Worm (Caenorhabditis elegans) whole organism, young adult: ENCODE results near the gene B0228.8.
A peak's percentile ranks its signal among the peaks of the same experiment; 100 is the strongest.

ENCODE experiments used
- B0035.1 ChIP-seq: sonication (generic microtip); optimal IDR thresholded peaks from 2 replicates; lab custom pipeline; 2016; ENCODE audit warnings: missing genetic modification characterization, mild to moderate bottlenecking, missing compliant biosample characterization, missing genotype, missing genetic modification reagents
- B0336.3 ChIP-seq: fragments of 200-800 bp; sonication (Bioruptor generic); IDR thresholded peaks from 2 replicates; pipeline ENCODE4 v1.3.6; 2022; ENCODE audit warnings: missing genetic modification characterization, missing compliant biosample characterization
- D2030.7 ChIP-seq: fragments of 200-800 bp; sonication (Bioruptor generic); IDR thresholded peaks from 2 replicates; pipeline ENCODE4 v1.3.6; 2022; ENCODE audit warnings: missing genetic modification reagents, missing genetic modification characterization, missing compliant biosample characterization
- F22D6.2 ChIP-seq: sonication (generic microtip); optimal IDR thresholded peaks from 2 replicates; lab custom pipeline; 2016; ENCODE audit warnings: mild to moderate bottlenecking, missing genetic modification characterization, missing compliant biosample characterization
- F57A8.1 ChIP-seq: fragments of 200-800 bp; sonication (Bioruptor generic); optimal IDR thresholded peaks from 2 replicates; lab custom pipeline; 2018; ENCODE audit warnings: mild to moderate bottlenecking, missing genetic modification characterization, moderate library complexity, missing compliant biosample characterization
- F57C9.4 ChIP-seq: sonication (generic microtip); optimal IDR thresholded peaks from 2 replicates; lab custom pipeline; 2017; ENCODE audit warnings: mild to moderate bottlenecking, missing genetic modification characterization, missing compliant biosample characterization
- T07F8.4 ChIP-seq: sonication (generic microtip); optimal IDR thresholded peaks from 2 replicates; lab custom pipeline; 2016; ENCODE audit warnings: mild to moderate bottlenecking, missing genetic modification characterization, moderate library complexity, missing compliant biosample characterization
- T26A5.8 ChIP-seq: sonication (generic microtip); optimal IDR thresholded peaks from 2 replicates; lab custom pipeline; 2016; ENCODE audit warnings: missing genetic modification characterization, missing compliant biosample characterization
- athp-1 ChIP-seq: sonication (generic microtip); optimal IDR thresholded peaks from 2 replicates; lab custom pipeline; 2017; ENCODE audit warnings: mild to moderate bottlenecking, missing genetic modification characterization, missing compliant biosample characterization
- attf-5 ChIP-seq: fragments of 200-800 bp; sonication (Bioruptor generic); optimal IDR thresholded peaks from 2 replicates; lab custom pipeline; 2018; ENCODE audit warnings: mild to moderate bottlenecking, missing genetic modification characterization, missing compliant biosample characterization
- cebp-1 ChIP-seq, 2 experiments: fragments of 200-800 bp in 1 of 2; sonication (Bioruptor generic) in 1 of 2; sonication (generic microtip) in 1 of 2; IDR thresholded peaks in 1 of 2; optimal IDR thresholded peaks in 1 of 2; 2 replicates each; pipeline versions ENCODE4 v1.3.6 to Lab custom; 2017 to 2022; ENCODE audit warnings: missing compliant biosample characterization in 2 of 2, missing genetic modification characterization in 2 of 2, mild to moderate bottlenecking in 1 of 2, missing genetic modification reagents in 1 of 2, moderate library complexity in 1 of 2
- cebp-2 ChIP-seq: fragments of 200-800 bp; sonication (Bioruptor generic); IDR thresholded peaks from 2 replicates; pipeline ENCODE4 v1.3.6; 2022; ENCODE audit warnings: missing genetic modification characterization, missing compliant biosample characterization
- ceh-100 ChIP-seq: fragments of 200-800 bp; sonication (Bioruptor generic); IDR thresholded peaks from 2 replicates; pipeline ENCODE4 v1.3.6; 2022; ENCODE audit warnings: missing genetic modification reagents, missing genetic modification characterization, missing compliant biosample characterization
- ceh-91 ChIP-seq: fragments of 200-800 bp; sonication (Bioruptor generic); IDR thresholded peaks from 2 replicates; pipeline ENCODE4 v1.3.6; 2022; ENCODE audit warnings: missing genetic modification reagents, missing genetic modification characterization, missing compliant biosample characterization
- chd-7 ChIP-seq: sonication (generic microtip); optimal IDR thresholded peaks from 2 replicates; lab custom pipeline; 2016; ENCODE audit warnings: mild to moderate bottlenecking, missing genetic modification characterization, moderate library complexity, missing compliant biosample characterization
- dpff-1 ChIP-seq: sonication (generic microtip); optimal IDR thresholded peaks from 2 replicates; lab custom pipeline; 2017; ENCODE audit warnings: mild to moderate bottlenecking, missing genetic modification characterization, missing compliant biosample characterization
- dpl-1 ChIP-seq: fragments of 150-350 bp; optimal IDR thresholded peaks from 2 replicates; lab custom pipeline; 2014; ENCODE audit warnings: missing biosample characterization, missing genetic modification reagents, missing genetic modification characterization
- egl-18 ChIP-seq: fragments of 200-800 bp; sonication (Bioruptor generic); IDR thresholded peaks from 2 replicates; pipeline ENCODE4 v1.3.6; 2022; ENCODE audit warnings: missing genetic modification reagents, missing genetic modification characterization, missing compliant biosample characterization
- gei-17 ChIP-seq: fragments of 200-800 bp; sonication (Bioruptor generic); optimal IDR thresholded peaks from 2 replicates; lab custom pipeline; 2018; ENCODE audit warnings: mild to moderate bottlenecking, missing genetic modification characterization, missing compliant biosample characterization
- hsf-1 ChIP-seq: fragments of 200-800 bp; sonication (Bioruptor generic); IDR thresholded peaks from 2 replicates; pipeline ENCODE4 v1.3.6; 2022; ENCODE audit warnings: missing genetic modification reagents, missing genetic modification characterization, missing compliant biosample characterization
- lag-1 ChIP-seq: fragments of 200-800 bp; sonication (Bioruptor generic); IDR thresholded peaks from 2 replicates; pipeline ENCODE4 v1.3.6; 2022; ENCODE audit warnings: missing genetic modification reagents, missing genetic modification characterization, missing compliant biosample characterization
- lin-54 ChIP-seq: fragments of 200-800 bp; sonication (Bioruptor generic); optimal IDR thresholded peaks from 2 replicates; lab custom pipeline; 2018; ENCODE audit warnings: mild to moderate bottlenecking, missing genetic modification characterization, missing compliant biosample characterization
- madf-3 ChIP-seq: fragments of 200-800 bp; sonication (Bioruptor generic); IDR thresholded peaks from 2 replicates; pipeline ENCODE4 v1.3.6; 2022; ENCODE audit warnings: missing genetic modification reagents, missing genetic modification characterization, missing compliant biosample characterization
- madf-6 ChIP-seq: fragments of 200-800 bp; sonication (Bioruptor generic); IDR thresholded peaks from 2 replicates; pipeline ENCODE4 v1.3.6; 2022; ENCODE audit warnings: missing genetic modification reagents, missing genetic modification characterization, missing compliant biosample characterization
- mcd-1 ChIP-seq: fragments of 200-800 bp; sonication (Bioruptor generic); IDR thresholded peaks from 2 replicates; pipeline ENCODE4 v1.3.6; 2022; ENCODE audit warnings: missing genetic modification reagents, missing genetic modification characterization, missing compliant biosample characterization
- mel-28 ChIP-seq: sonication (generic microtip); optimal IDR thresholded peaks from 2 replicates; lab custom pipeline; 2016; ENCODE audit warnings: borderline replicate concordance, mild to moderate bottlenecking, missing genetic modification characterization, missing compliant biosample characterization
- mxl-1 ChIP-seq: sonication (generic microtip); optimal IDR thresholded peaks from 2 replicates; lab custom pipeline; 2016; ENCODE audit warnings: missing genetic modification characterization, missing compliant biosample characterization
- nfya-2 ChIP-seq: fragments of 200-800 bp; sonication (Bioruptor generic); IDR thresholded peaks from 2 replicates; pipeline ENCODE4 v1.3.6; 2022; ENCODE audit warnings: missing genetic modification reagents, missing genetic modification characterization, missing compliant biosample characterization
- nhr-80 ChIP-seq: sonication (generic microtip); optimal IDR thresholded peaks from 2 replicates; lab custom pipeline; 2016; ENCODE audit warnings: missing genetic modification characterization, missing compliant biosample characterization
- repo-1 ChIP-seq: sonication (generic microtip); optimal IDR thresholded peaks from 2 replicates; lab custom pipeline; 2017; ENCODE audit warnings: mild to moderate bottlenecking, missing genetic modification characterization, missing compliant biosample characterization
- rpc-1 ChIP-seq, 2 experiments: fragments of 150-350 bp in 1 of 2; sonication (generic microtip) in 1 of 2; optimal IDR thresholded peaks; 2 replicates each; lab custom pipeline; 2014 to 2018; ENCODE audit warnings: missing biosample characterization in 1 of 2, missing genetic modification characterization in 1 of 2, missing genetic modification reagents in 1 of 2, missing genotype in 1 of 2
- tbp1 ChIP-seq: fragments of 200-800 bp; sonication (Bioruptor generic); optimal IDR thresholded peaks from 2 replicates; lab custom pipeline; 2018; ENCODE audit warnings: mild to moderate bottlenecking, missing genetic modification characterization, missing compliant biosample characterization
- tlf-1 ChIP-seq: fragments of 200-800 bp; sonication (Bioruptor generic); optimal IDR thresholded peaks from 2 replicates; lab custom pipeline; 2018; ENCODE audit warnings: mild to moderate bottlenecking, missing genetic modification characterization, missing compliant biosample characterization
- xnd-1 ChIP-seq: sonication (generic microtip); optimal IDR thresholded peaks from 2 replicates; lab custom pipeline; 2016; ENCODE audit warnings: missing genotype, missing genetic modification reagents, missing genetic modification characterization, missing compliant biosample characterization
- ztf-28 ChIP-seq: fragments of 200-800 bp; sonication (Bioruptor generic); IDR thresholded peaks from 2 replicates; pipeline ENCODE4 v1.3.6; 2022; ENCODE audit warnings: missing genetic modification reagents, missing genetic modification characterization, missing compliant biosample characterization
- ztf-6 ChIP-seq: fragments of 200-800 bp; sonication (Bioruptor generic); IDR thresholded peaks from 2 replicates; pipeline ENCODE4 v1.3.6; 2022; ENCODE audit warnings: missing genetic modification reagents, missing genetic modification characterization, missing compliant biosample characterization

The B0228.8 gene

DNA sequence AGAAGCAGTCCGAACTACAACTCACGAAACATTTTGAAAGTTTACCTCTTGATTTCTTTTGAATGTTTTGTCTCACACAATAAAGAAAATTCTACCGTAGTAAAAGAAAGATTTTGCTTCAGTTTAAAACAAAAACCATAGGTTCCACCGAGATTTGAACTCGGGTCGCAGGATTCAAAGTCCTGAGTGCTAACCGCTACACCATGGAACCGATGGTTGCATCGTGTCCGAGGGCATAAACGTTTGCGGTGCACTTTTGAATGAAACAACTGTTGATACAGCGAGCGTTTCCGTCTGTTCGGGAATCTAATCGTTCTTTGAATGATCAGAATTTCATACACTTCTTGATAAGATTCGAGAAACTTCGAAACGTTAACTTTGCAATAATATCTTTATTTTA is 4.5 kb downstream of the B0228.8 start (continued):
- TF ChIP-seq gei-17 (GFP tag; lab: Kevin White, UChicago) (no peak), nhr-80 (tag; lab: Kevin White, UChicago) (peak; percentile 63), mxl-1 (tag; lab: Kevin White, UChicago) (peak; percentile 25), D2030.7 (GFP tag; lab: Robert Waterston, UW) (peak; percentile 46), T26A5.8 (no peak)

DNA sequence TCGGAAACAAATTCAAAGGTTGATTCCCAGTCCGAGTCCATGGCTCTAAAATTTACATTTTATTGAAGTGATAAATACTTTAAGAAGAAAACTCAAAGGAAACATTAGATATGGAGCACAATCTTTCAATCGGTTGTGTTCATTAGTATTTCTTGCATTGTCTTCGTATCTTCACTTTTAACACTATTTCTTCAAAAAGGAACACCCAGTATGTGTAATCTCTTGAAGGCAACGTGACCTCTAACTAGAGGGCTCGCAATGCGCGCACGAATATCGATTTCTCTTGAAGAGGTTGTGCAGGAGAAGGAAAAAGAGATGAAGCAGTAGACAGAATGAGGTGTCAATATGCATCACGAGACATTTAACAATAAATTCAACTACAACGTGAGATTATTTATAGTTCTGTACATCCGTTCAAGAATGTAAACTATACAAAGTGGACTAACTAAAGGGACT is 6.2 kb downstream of the B0228.8 start, which contains the start of the genes B0228.6 and B0228.1:
Gene B0228.6, minus strand, starts transcription at position 51 of the 456 bp plus-strand sequence.
Gene B0228.1, plus strand, starts transcription at position 228 of the 456 bp plus-strand sequence.
- TF ChIP-seq madf-6 (no peak), ceh-100 (GFP tag; lab: Robert Waterston, UW) (no peak), chd-7 (no peak), T07F8.4 (tag; lab: Kevin White, UChicago) (no peak), dpff-1 (tag; lab: Kevin White, UChicago) (no peak), ztf-6 (no peak), hsf-1 (GFP tag; lab: Robert Waterston, UW) (no peak), egl-18 (no peak), cebp-2 (GFP tag; lab: Robert Waterston, UW) (no peak), ceh-91 (GFP tag; lab: Robert Waterston, UW) (no peak), B0035.1 (tag; lab: Kevin White, UChicago) (no peak), cebp-1 (GFP tag; IDR thresholded peaks at IDR 0.05; lab: Robert Waterston, UW) (no peak), cebp-1 (tag; optimal IDR thresholded peaks at IDR 0.05; lab: Kevin White, UChicago) (no peak), B0336.3 (GFP tag; lab: Robert Waterston, UW) (no peak), athp-1 (tag; lab: Kevin White, UChicago) (no peak), attf-5 (GFP tag; lab: Kevin White, UChicago) (no peak), lin-54 (GFP tag; lab: Kevin White, UChicago) (no peak)
- TF ChIP-seq, all 124 proteins: peak for 0

DNA sequence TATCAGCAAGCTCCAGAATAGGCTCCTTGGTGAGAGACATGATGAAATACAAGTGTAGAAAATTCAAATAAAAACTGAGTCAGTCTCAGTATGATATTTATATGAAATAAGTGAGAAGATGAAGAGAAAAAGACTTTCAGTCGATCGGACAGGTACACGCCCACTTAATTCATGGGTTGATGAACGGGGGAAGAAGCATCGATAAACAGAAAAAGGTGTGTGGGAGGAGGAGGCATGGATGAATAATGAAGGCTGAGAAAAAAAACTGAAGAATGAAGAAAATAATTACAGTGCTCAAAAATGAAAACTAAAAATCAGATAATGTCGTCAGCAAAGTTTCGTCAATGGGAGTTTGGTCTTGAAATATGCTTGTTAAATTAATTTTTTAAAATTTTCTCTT is 7.8 kb downstream of the B0228.8 start, which contains the start of gene trx-1:
Gene trx-1, minus strand, starts transcription at position 101 of the 400 bp plus-strand sequence.
- TF ChIP-seq tbp1 (GFP tag; lab: Kevin White, UChicago) (no peak), tlf-1 (GFP tag; lab: Kevin White, UChicago) (no peak), F22D6.2 (tag; lab: Kevin White, UChicago) (no peak), nfya-2 (GFP tag; lab: Robert Waterston, UW) (no peak), T26A5.8 (no peak), xnd-1 (tag; lab: Kevin White, UChicago) (no peak), mcd-1 (GFP tag; lab: Robert Waterston, UW) (no peak), F57C9.4 (tag; lab: Kevin White, UChicago) (no peak), rpc-1 (optimal IDR thresholded peaks at IDR 0.05; lab: Kevin White, UChicago) (no peak), rpc-1 (tag; optimal IDR thresholded peaks at IDR 0.05; lab: Kevin White, UChicago) (no peak), cebp-2 (GFP tag; lab: Robert Waterston, UW) (no peak), ztf-28 (GFP tag; lab: Robert Waterston, UW) (no peak), repo-1 (tag; lab: Kevin White, UChicago) (no peak), madf-3 (GFP tag; lab: Robert Waterston, UW) (no peak), ztf-6 (no peak), F57A8.1 (GFP tag; lab: Kevin White, UChicago) (no peak), dpl-1 (GFP tag; lab: Kevin White, UChicago) (no peak), mel-28 (no peak), lag-1 (GFP tag; lab: Robert Waterston, UW) (no peak)
